Worm (Caenorhabditis elegans): ENCODE measurements around the gene F46G11.6.

DNA sequence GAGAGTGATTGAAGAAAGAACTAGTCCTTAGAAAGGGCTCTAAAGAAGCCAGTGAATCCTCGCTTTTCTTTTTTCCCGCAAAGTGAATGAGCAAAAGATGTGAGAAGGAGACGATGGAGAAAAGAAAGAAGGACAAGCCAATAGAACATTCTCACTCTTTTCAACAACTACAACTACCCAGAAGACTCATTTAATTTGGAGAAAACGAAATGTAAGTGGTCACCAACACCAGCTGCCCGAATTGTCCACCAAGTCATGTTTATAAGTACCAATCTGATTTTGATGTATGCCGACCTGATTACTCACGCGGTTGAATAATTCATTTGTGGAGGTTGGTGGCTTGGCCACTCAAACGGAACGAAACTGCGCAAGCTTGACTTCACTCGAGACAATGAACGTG is 16.3 kb downstream of the F46G11.6 start:
- TF ChIP-seq ama-1 (optimal IDR thresholded peaks at IDR 0.05) (no peak), ama-1 (GFP tag; optimal IDR thresholded peaks at IDR 0.05) (no peak), mcd-1 (GFP tag; IDR thresholded peaks at IDR 0.05) (no peak), nfyb-1 (GFP tag; IDR thresholded peaks at IDR 0.05) (no peak), madf-10 (tag; optimal IDR thresholded peaks at IDR 0.05) (no peak)
